Fruit fly (Drosophila melanogaster): Measurements from ENCODE around the gene CG12523.

CG12523 gene

dm6 chr3L:10803124-10803523 is 2.1 kb downstream of the CG12523 start:
- no peak for TF ChIP-seq h (GFP tag; optimal IDR thresholded peaks at IDR 0.05)
- TF ChIP-seq CrebA (GFP tag; optimal IDR thresholded peaks at IDR 0.05; ENCODE audit: borderline replicate concordance): no peak
- TF ChIP-seq fru (GFP tag; optimal IDR thresholded peaks at IDR 0.05): no peak
- no peak for TF ChIP-seq Dif (GFP tag; optimal IDR thresholded peaks at IDR 0.05; ENCODE audit: partially characterized antibody)
- no peak for TF ChIP-seq GATAd (GFP tag; optimal IDR thresholded peaks at IDR 0.05)

dm6 chr3L:10808982-10809381 is 8.0 kb downstream of the CG12523 start:
- no peak for TF ChIP-seq sage (GFP tag; optimal IDR thresholded peaks at IDR 0.05)
- no peak for TF ChIP-seq br (GFP tag; optimal IDR thresholded peaks at IDR 0.05)
- no peak for TF ChIP-seq jim (GFP tag; optimal IDR thresholded peaks at IDR 0.05)
- no peak for TF ChIP-seq brk (GFP tag; optimal IDR thresholded peaks at IDR 0.05)
- no peak for TF ChIP-seq rgr (GFP tag; optimal IDR thresholded peaks at IDR 0.05)
- no peak for TF ChIP-seq OdsH (GFP tag; optimal IDR thresholded peaks at IDR 0.05)
- no peak for TF ChIP-seq Abd-B (GFP tag; optimal IDR thresholded peaks at IDR 0.05)
- TF ChIP-seq GATAd (GFP tag; optimal IDR thresholded peaks at IDR 0.05): no peak
- TF ChIP-seq Vsx2 (GFP tag; optimal IDR thresholded peaks at IDR 0.05; ENCODE audit: partially characterized antibody): no peak

dm6 chr3L:10810539-10811443 is 9.8 kb downstream of the CG12523 start:
- TF ChIP-seq Jra (GFP tag; optimal IDR thresholded peaks at IDR 0.05) (no peak), OdsH (GFP tag; optimal IDR thresholded peaks at IDR 0.05) (peak; percentile 11), pan (optimal IDR thresholded peaks at IDR 0.05) (no peak), Mio (GFP tag; optimal IDR thresholded peaks at IDR 0.05) (no peak), CrebA (GFP tag; optimal IDR thresholded peaks at IDR 0.05; ENCODE audit: borderline replicate concordance) (no peak), ey (GFP tag; optimal IDR thresholded peaks at IDR 0.05) (peak; percentile 24), Rel (GFP tag; optimal IDR thresholded peaks at IDR 0.05) (no peak), Rel (tag; optimal IDR thresholded peaks at IDR 0.05) (no peak), Abd-B (GFP tag; optimal IDR thresholded peaks at IDR 0.05) (no peak), Dfd (GFP tag; optimal IDR thresholded peaks at IDR 0.05) (no peak), N (GFP tag; optimal IDR thresholded peaks at IDR 0.05) (no peak), h (GFP tag; optimal IDR thresholded peaks at IDR 0.05) (peak; percentile 49), sv (GFP tag; optimal IDR thresholded peaks at IDR 0.05) (peak; percentile 26), fru (GFP tag; optimal IDR thresholded peaks at IDR 0.05) (peak; percentile 51), Vsx2 (GFP tag; optimal IDR thresholded peaks at IDR 0.05; ENCODE audit: partially characterized antibody) (no peak), dmrt93B (GFP tag; optimal IDR thresholded peaks at IDR 0.05) (no peak), tai (GFP tag; optimal IDR thresholded peaks at IDR 0.05) (no peak), brk (GFP tag; optimal IDR thresholded peaks at IDR 0.05) (no peak), jim (GFP tag; optimal IDR thresholded peaks at IDR 0.05) (no peak), CG32264 (GFP tag; optimal IDR thresholded peaks at IDR 0.05) (no peak), dl (GFP tag; optimal IDR thresholded peaks at IDR 0.05; ENCODE audit: insufficient read depth in 1 of 2, partially characterized antibody in 2 of 2) (no peak), Myc (optimal IDR thresholded peaks at IDR 0.05) (no peak), Hr83 (GFP tag; optimal IDR thresholded peaks at IDR 0.05; ENCODE audit: poor library complexity, severe bottlenecking) (no peak), lola (GFP tag; optimal IDR thresholded peaks at IDR 0.05) (no peak), foxo (GFP tag; optimal IDR thresholded peaks at IDR 0.05) (peak in 1 of 2 experiments; percentile 25), Sp1 (GFP tag; optimal IDR thresholded peaks at IDR 0.05) (peak; percentile 36), sage (GFP tag; optimal IDR thresholded peaks at IDR 0.05) (no peak), br (GFP tag; optimal IDR thresholded peaks at IDR 0.05) (no peak), GATAd (GFP tag; optimal IDR thresholded peaks at IDR 0.05) (no peak), CG9705 (GFP tag; optimal IDR thresholded peaks at IDR 0.05) (no peak), Hr78 (GFP tag; optimal IDR thresholded peaks at IDR 0.05) (no peak), woc (GFP tag; optimal IDR thresholded peaks at IDR 0.05) (no peak), psq (GFP tag; optimal IDR thresholded peaks at IDR 0.05) (peak; percentile 28), usp (GFP tag; optimal IDR thresholded peaks at IDR 0.05) (no peak), rgr (GFP tag; optimal IDR thresholded peaks at IDR 0.05) (peak; percentile 33), HLH106 (tag; optimal IDR thresholded peaks at IDR 0.05) (peak; percentile 33)

All from whole organism, wandering third instar larva.